Fruit fly (Drosophila melanogaster) whole organism, embryonic: ENCODE data around the gene tsh.

Experiments used
- CG10321 ChIP-seq: fragments of 200-800 bp; sonication (Bioruptor generic); IDR thresholded peaks from 2 replicates; pipeline ENCODE4 v1.3.6; 2022; ENCODE audit warnings: missing biosample characterization, missing genetic modification characterization
- CG12104 ChIP-seq: fragments of 200-800 bp; sonication (Bioruptor generic); optimal IDR thresholded peaks from 3 replicates; lab custom pipeline; 2016; ENCODE audit warnings: missing biosample characterization, missing genetic modification characterization
- CG12155 ChIP-seq: fragments of 200-800 bp; sonication (Bioruptor generic); optimal IDR thresholded peaks from 3 replicates; lab custom pipeline; 2016; ENCODE audit warnings: missing biosample characterization, missing genetic modification characterization
- CG12391 ChIP-seq: fragments of 200-800 bp; sonication (Bioruptor generic); optimal IDR thresholded peaks from 3 replicates; lab custom pipeline; 2018; ENCODE audit warnings: missing biosample characterization, mild to moderate bottlenecking, missing genetic modification characterization, moderate library complexity
- CG13894 ChIP-seq: fragments of 200-800 bp; sonication (Bioruptor generic); optimal IDR thresholded peaks from 3 replicates; lab custom pipeline; 2018; ENCODE audit warnings: missing biosample characterization, mild to moderate bottlenecking, missing genetic modification characterization, moderate library complexity
- CG14860 ChIP-seq: fragments of 200-800 bp; sonication (Bioruptor generic); IDR thresholded peaks from 3 replicates; pipeline ENCODE4 v1.3.6; 2022; ENCODE audit warnings: missing biosample characterization, missing genetic modification characterization; ENCODE audit not compliant: partially characterized antibody
- CG15011 ChIP-seq: fragments of 200-800 bp; sonication (Bioruptor generic); optimal IDR thresholded peaks from 3 replicates; lab custom pipeline; 2018; ENCODE audit warnings: missing biosample characterization, mild to moderate bottlenecking, missing genetic modification characterization
- CG1603 ChIP-seq: fragments of 200-800 bp; sonication (Bioruptor generic); optimal IDR thresholded peaks from 2 replicates; lab custom pipeline; 2019; ENCODE audit warnings: missing biosample characterization, mild to moderate bottlenecking, missing genetic modification characterization, moderate library complexity
- CG1832 ChIP-seq: fragments of 200-800 bp; sonication (Bioruptor generic); optimal IDR thresholded peaks from 2 replicates; lab custom pipeline; 2017; ENCODE audit warnings: missing biosample characterization, mild to moderate bottlenecking, missing genetic modification characterization, inconsistent platforms
- CG2199 ChIP-seq: fragments of 200-800 bp; sonication (Bioruptor generic); IDR thresholded peaks from 3 replicates; pipeline ENCODE4 v1.3.6; 2022; ENCODE audit warnings: missing biosample characterization, missing genetic modification characterization
- CG2678 ChIP-seq: fragments of 200-800 bp; sonication (Bioruptor generic); optimal IDR thresholded peaks from 3 replicates; lab custom pipeline; 2019; ENCODE audit warnings: missing biosample characterization, mild to moderate bottlenecking, missing genetic modification characterization, moderate library complexity
- CG2889 ChIP-seq: fragments of 200-800 bp; sonication (Bioruptor generic); IDR thresholded peaks from 3 replicates; pipeline ENCODE4 v1.3.6; 2022; ENCODE audit warnings: missing biosample characterization, missing genetic modification characterization
- CG3163 ChIP-seq: fragments of 200-800 bp; sonication (Bioruptor generic); optimal IDR thresholded peaks from 3 replicates; lab custom pipeline; 2016; ENCODE audit warnings: missing biosample characterization, missing genetic modification characterization
- CG4404 ChIP-seq: fragments of 200-800 bp; sonication (Bioruptor generic); IDR thresholded peaks from 2 replicates; pipeline ENCODE4 v1.3.6; 2022; ENCODE audit warnings: missing biosample characterization, missing genetic modification characterization
- CG5953 ChIP-seq: fragments of 200-800 bp; sonication (Bioruptor generic); IDR thresholded peaks from 2 replicates; pipeline ENCODE4 v1.3.6; 2022; ENCODE audit warnings: missing biosample characterization, missing genetic modification characterization
- CG7987 ChIP-seq: fragments of 200-800 bp; sonication (Bioruptor generic); optimal IDR thresholded peaks from 2 replicates; lab custom pipeline; 2018; ENCODE audit warnings: missing biosample characterization, mild to moderate bottlenecking, missing genetic modification characterization, moderate library complexity
- D ChIP-seq, 2 experiments: fragments of 200-800 bp in 1 of 2; fragments of >200 bp in 1 of 2; sonication (Bioruptor generic) in 1 of 2; optimal IDR thresholded peaks; 2 replicates in 1 of 2; 3 replicates in 1 of 2; lab custom pipeline; 2017; ENCODE audit warnings: mild to moderate bottlenecking in 1 of 2, missing biosample characterization in 1 of 2, missing genetic modification characterization in 1 of 2, missing genetic modification reagents in 1 of 2
- Hey ChIP-seq: fragments of 200-800 bp; sonication (Bioruptor generic); optimal IDR thresholded peaks from 3 replicates; lab custom pipeline; 2018; ENCODE audit warnings: missing biosample characterization, mild to moderate bottlenecking, missing genetic modification characterization
- Hr51 ChIP-seq, 2 experiments: fragments of 200-800 bp; sonication (Bioruptor generic); optimal IDR thresholded peaks; 2 replicates in 1 of 2; 3 replicates in 1 of 2; lab custom pipeline; 2016 to 2018; ENCODE audit warnings: missing biosample characterization in 2 of 2, missing genetic modification characterization in 2 of 2, mild to moderate bottlenecking in 1 of 2, moderate library complexity in 1 of 2
- Kr ChIP-seq: fragments of 200-800 bp; sonication (Bioruptor generic); optimal IDR thresholded peaks from 2 replicates; lab custom pipeline; 2017; ENCODE audit warnings: missing biosample characterization, mild to moderate bottlenecking, missing genetic modification characterization
- NC2β ChIP-seq: fragments of 200-800 bp; sonication (Bioruptor generic); optimal IDR thresholded peaks from 2 replicates; lab custom pipeline; 2016; ENCODE audit warnings: missing biosample characterization, missing genetic modification characterization
- Nf-YB ChIP-seq: fragments of 200-800 bp; sonication (Bioruptor generic); optimal IDR thresholded peaks from 3 replicates; lab custom pipeline; 2019; ENCODE audit warnings: missing biosample characterization, mild to moderate bottlenecking, missing genetic modification characterization, moderate library complexity
- Six4 ChIP-seq: fragments of 200-800 bp; sonication (Bioruptor generic); optimal IDR thresholded peaks from 2 replicates; lab custom pipeline; 2016; ENCODE audit warnings: missing biosample characterization, missing genetic modification characterization
- Spps ChIP-seq: fragments of 200-800 bp; sonication (Bioruptor generic); optimal IDR thresholded peaks from 2 replicates; lab custom pipeline; 2018; ENCODE audit warnings: missing biosample characterization, mild to moderate bottlenecking, missing genetic modification characterization
- Stat92E ChIP-seq, 3 experiments: fragments of >200 bp in 2 of 3; fragments of 200-800 bp in 1 of 3; sonication (Bioruptor generic) in 1 of 3; optimal IDR thresholded peaks; 2 replicates each; lab custom pipeline; 2017 to 2019; ENCODE audit warnings: missing biosample characterization in 3 of 3, missing genetic modification characterization in 3 of 3, mild to moderate bottlenecking in 1 of 3, moderate library complexity in 1 of 3
- bab2 ChIP-seq: fragments of 200-800 bp; sonication (Bioruptor generic); optimal IDR thresholded peaks from 2 replicates; lab custom pipeline; 2016; ENCODE audit warnings: missing biosample characterization, missing genetic modification characterization
- cad ChIP-seq: fragments of >200 bp; optimal IDR thresholded peaks from 2 replicates; lab custom pipeline; 2017; ENCODE audit warnings: missing biosample characterization, missing genetic modification characterization
- caup ChIP-seq: fragments of 200-800 bp; sonication (Bioruptor generic); optimal IDR thresholded peaks from 3 replicates; lab custom pipeline; 2017; ENCODE audit warnings: missing biosample characterization, mild to moderate bottlenecking, missing genetic modification characterization, moderate library complexity; ENCODE audit not compliant: severe bottlenecking
- chinmo ChIP-seq: fragments of 200-800 bp; sonication (Bioruptor generic); IDR thresholded peaks from 4 replicates; pipeline ENCODE4 v1.3.6; 2022; ENCODE audit warnings: missing biosample characterization, missing genetic modification characterization; ENCODE audit not compliant: partially characterized antibody
- crol ChIP-seq: fragments of 200-800 bp; sonication (Bioruptor generic); IDR thresholded peaks from 2 replicates; pipeline ENCODE4 v1.3.6; 2022; ENCODE audit warnings: missing biosample characterization, missing genetic modification characterization
- dysf ChIP-seq: fragments of 200-800 bp; sonication (Bioruptor generic); IDR thresholded peaks from 3 replicates; pipeline ENCODE4 v1.3.6; 2022; ENCODE audit warnings: missing biosample characterization, missing genetic modification characterization
- fd102C ChIP-seq: fragments of 200-800 bp; sonication (Bioruptor generic); optimal IDR thresholded peaks from 2 replicates; lab custom pipeline; 2018; ENCODE audit warnings: missing biosample characterization, mild to moderate bottlenecking, missing genetic modification characterization, moderate library complexity
- ftz-f1 ChIP-seq: fragments of 200-800 bp; sonication (Bioruptor generic); optimal IDR thresholded peaks from 2 replicates; lab custom pipeline; 2016; ENCODE audit warnings: missing biosample characterization, missing genetic modification characterization
- knrl ChIP-seq: fragments of 200-800 bp; sonication (Bioruptor generic); IDR thresholded peaks from 3 replicates; pipeline ENCODE4 v1.3.6; 2022; ENCODE audit warnings: missing biosample characterization, missing genetic modification characterization; ENCODE audit not compliant: partially characterized antibody
- lola ChIP-seq, 3 experiments: fragments of >200 bp in 2 of 3; fragments of 200-800 bp in 1 of 3; sonication (Bioruptor generic) in 1 of 3; optimal IDR thresholded peaks; 2 replicates each; lab custom pipeline; 2017 to 2019; ENCODE audit warnings: missing biosample characterization in 3 of 3, missing genetic modification characterization in 3 of 3, mild to moderate bottlenecking in 1 of 3, moderate library complexity in 1 of 3
- psq ChIP-seq: fragments of 200-800 bp; sonication (Bioruptor generic); optimal IDR thresholded peaks from 2 replicates; lab custom pipeline; 2017; ENCODE audit warnings: missing biosample characterization, missing genetic modification characterization
- pum ChIP-seq: fragments of 200-800 bp; sonication (Bioruptor generic); optimal IDR thresholded peaks from 2 replicates; lab custom pipeline; 2016; ENCODE audit warnings: missing biosample characterization, missing genetic modification characterization
- pzg ChIP-seq: fragments of 200-800 bp; sonication (Bioruptor generic); optimal IDR thresholded peaks from 3 replicates; lab custom pipeline; 2018; ENCODE audit warnings: missing biosample characterization, mild to moderate bottlenecking, missing genetic modification characterization, moderate library complexity
- rib ChIP-seq: fragments of 200-800 bp; sonication (Bioruptor generic); IDR thresholded peaks from 2 replicates; pipeline ENCODE4 v1.3.6; 2022; ENCODE audit warnings: missing biosample characterization, missing genetic modification characterization
- schlank ChIP-seq: fragments of 200-800 bp; sonication (Bioruptor generic); optimal IDR thresholded peaks from 2 replicates; lab custom pipeline; 2018; ENCODE audit warnings: missing biosample characterization, mild to moderate bottlenecking, missing genetic modification characterization
- sd ChIP-seq: fragments of 200-800 bp; sonication (Bioruptor generic); optimal IDR thresholded peaks from 3 replicates; lab custom pipeline; 2018; ENCODE audit warnings: missing biosample characterization, mild to moderate bottlenecking, missing genetic modification characterization, moderate library complexity
- sim ChIP-seq: fragments of 200-800 bp; sonication (Bioruptor generic); IDR thresholded peaks from 2 replicates; pipeline ENCODE4 v1.3.6; 2022; ENCODE audit warnings: missing biosample characterization, missing genetic modification characterization
- sna ChIP-seq: fragments of 200-800 bp; sonication (Bioruptor generic); IDR thresholded peaks from 2 replicates; pipeline ENCODE4 v1.3.6; 2022; ENCODE audit warnings: missing biosample characterization, missing genetic modification characterization; ENCODE audit not compliant: partially characterized antibody
- ssp ChIP-seq: fragments of 200-800 bp; sonication (Bioruptor generic); IDR thresholded peaks from 2 replicates; pipeline ENCODE4 v1.3.6; 2022; ENCODE audit warnings: missing biosample characterization, missing genetic modification characterization
- sug ChIP-seq: fragments of 200-800 bp; optimal IDR thresholded peaks from 2 replicates; lab custom pipeline; 2019; ENCODE audit warnings: missing biosample characterization, mild to moderate bottlenecking, missing genetic modification characterization, moderate library complexity
- twi ChIP-seq: fragments of 200-800 bp; optimal IDR thresholded peaks from 2 replicates; lab custom pipeline; 2019; ENCODE audit warnings: missing biosample characterization, mild to moderate bottlenecking, missing genetic modification characterization, moderate library complexity
- z ChIP-seq: fragments of 200-800 bp; sonication (Bioruptor generic); IDR thresholded peaks from 3 replicates; pipeline ENCODE4 v1.3.6; 2022; ENCODE audit warnings: missing biosample characterization, missing genetic modification characterization

Gene tsh

dm6 chr2L:21827900-21828790, at the start of gene tsh:
Gene tsh, plus strand, starts transcription at chr2L:21828593.
- TF ChIP-seq CG4404 (GFP tag; lab: Robert Waterston, UW), result no peak
- no peak for TF ChIP-seq schlank
- no peak for TF ChIP-seq Hr51 (GFP tag; optimal IDR thresholded peaks at IDR 0.05; lab: Kevin White, UChicago)
- peak; percentile 27 for TF ChIP-seq CG7987
- TF ChIP-seq CG13894, result no peak
- peak; percentile 74 for TF ChIP-seq cad
- no peak for TF ChIP-seq sug (tag; lab: Kevin White, UChicago)
- TF ChIP-seq bab2 (GFP tag; lab: Kevin White, UChicago), result no peak
- TF ChIP-seq sim (GFP tag; lab: Robert Waterston, UW), result no peak
- no peak for TF ChIP-seq Six4 (GFP tag; lab: Kevin White, UChicago)
- TF ChIP-seq sna (GFP tag; lab: Robert Waterston, UW), result peak; percentile 38; the same call in 1 of the 2 replicates
- TF ChIP-seq dysf, result no peak; the same call in 2 of the 3 replicates
- TF ChIP-seq CG1832 (GFP tag; lab: Kevin White, UChicago), result peak; percentile 89
- TF ChIP-seq rib, result peak; percentile 32; the same call in 1 of the 2 replicates
- no peak for TF ChIP-seq pzg (GFP tag; lab: Kevin White, UChicago)
- TF ChIP-seq chinmo (GFP tag; lab: Robert Waterston, UW), result peak; percentile 73; the same call in 2 of the 4 replicates
- TF ChIP-seq CG2199 (GFP tag; lab: Robert Waterston, UW), result peak; percentile 58; the same call in 2 of the 3 replicates
- no peak for TF ChIP-seq CG1603 (tag; lab: Kevin White, UChicago)
- peak; percentile 93 for TF ChIP-seq z (GFP tag; lab: Robert Waterston, UW)
- no peak for TF ChIP-seq Hey (tag; lab: Kevin White, UChicago)
- TF ChIP-seq psq (GFP tag; lab: Kevin White, UChicago), result peak; percentile 10
- TF ChIP-seq CG3163 (GFP tag; lab: Kevin White, UChicago), result peak; percentile 77
- TF ChIP-seq Kr (GFP tag; lab: Kevin White, UChicago), result peak; percentile 36
- no peak for TF ChIP-seq CG2678 (tag; lab: Kevin White, UChicago)
- peak; percentile 91 for TF ChIP-seq CG10321 (GFP tag; lab: Robert Waterston, UW)
- no peak for TF ChIP-seq pum
- TF ChIP-seq Nf-YB, result peak; percentile 92
- no peak for TF ChIP-seq CG12104 (GFP tag; lab: Kevin White, UChicago)
- peak; percentile 55 for TF ChIP-seq CG12155 (GFP tag; lab: Kevin White, UChicago)
- no peak for TF ChIP-seq CG12391 (tag; lab: Kevin White, UChicago)
- TF ChIP-seq CG15011 (GFP tag; lab: Kevin White, UChicago), result no peak
- no peak for TF ChIP-seq sd (tag; lab: Kevin White, UChicago)
- no peak for TF ChIP-seq CG2889 (GFP tag; lab: Robert Waterston, UW)
- 0 out of 3 replicates have a peak, but pooled peaks have one; percentile 31 for TF ChIP-seq CG14860 (GFP tag; lab: Robert Waterston, UW)
- TF ChIP-seq knrl (GFP tag; lab: Robert Waterston, UW), result no peak
- TF ChIP-seq NC2β (GFP tag; lab: Kevin White, UChicago), result no peak
- no peak for TF ChIP-seq caup
- TF ChIP-seq fd102C (GFP tag; lab: Kevin White, UChicago), result no peak
- TF ChIP-seq Stat92E (GFP tag; optimal IDR thresholded peaks at IDR 0.05; lab: Kevin White, UChicago), result no peak
- TF ChIP-seq D (optimal IDR thresholded peaks at IDR 0.05; lab: Kevin White, UChicago), result peak; percentile 70
- TF ChIP-seq D (GFP tag; optimal IDR thresholded peaks at IDR 0.05; lab: Kevin White, UChicago), result peak; percentile 37
- no peak for TF ChIP-seq CG5953 (GFP tag; lab: Robert Waterston, UW)
- TF ChIP-seq Spps (tag; lab: Kevin White, UChicago), result no peak
- no peak for TF ChIP-seq twi
- TF ChIP-seq ftz-f1, result no peak
- TF ChIP-seq lola (GFP tag; optimal IDR thresholded peaks at IDR 0.05; lab: Kevin White, UChicago), result no peak
- TF ChIP-seq crol (GFP tag; lab: Robert Waterston, UW), result peak; percentile 61
- TF ChIP-seq ssp (GFP tag; lab: Robert Waterston, UW), result no peak
